Fruit fly (Drosophila melanogaster) whole organism, embryonic: ENCODE measurements around the gene COX7AL.
A peak's percentile ranks its signal among the peaks of the same experiment; 100 is the strongest.

Experiments used
- Atf-2 ChIP-seq: fragments of 200-800 bp; sonication (Bioruptor generic); optimal IDR thresholded peaks from 2 replicates; lab custom pipeline; 2016; ENCODE audit warnings: missing biosample characterization, missing genetic modification characterization
- CG11093 ChIP-seq: fragments of 200-800 bp; sonication (Bioruptor generic); IDR thresholded peaks from 3 replicates; pipeline ENCODE4 v1.3.6; 2022; ENCODE audit warnings: missing biosample characterization, missing genetic modification characterization
- CG12299 ChIP-seq: fragments of 200-800 bp; sonication (Bioruptor generic); optimal IDR thresholded peaks from 2 replicates; lab custom pipeline; 2018; ENCODE audit warnings: missing biosample characterization, mild to moderate bottlenecking, missing genetic modification characterization
- CG1233 ChIP-seq: fragments of 200-800 bp; sonication (Bioruptor generic); optimal IDR thresholded peaks from 4 replicates; lab custom pipeline; 2018; ENCODE audit warnings: missing biosample characterization, mild to moderate bottlenecking, missing genetic modification characterization
- CG13287 ChIP-seq: fragments of 200-800 bp; sonication (Bioruptor generic); IDR thresholded peaks from 2 replicates; pipeline ENCODE4 v1.3.6; 2022; ENCODE audit warnings: missing biosample characterization, missing genetic modification characterization; ENCODE audit not compliant: partially characterized antibody
- CG1529 ChIP-seq: fragments of 200-800 bp; sonication (Bioruptor generic); optimal IDR thresholded peaks from 3 replicates; lab custom pipeline; 2018; ENCODE audit warnings: missing biosample characterization, missing genetic modification characterization
- CG15601 ChIP-seq: fragments of 200-800 bp; sonication (Bioruptor generic); optimal IDR thresholded peaks from 3 replicates; lab custom pipeline; 2019; ENCODE audit warnings: missing biosample characterization, mild to moderate bottlenecking, missing genetic modification characterization, moderate library complexity
- CG18476 ChIP-seq: fragments of 200-800 bp; sonication (Bioruptor generic); optimal IDR thresholded peaks from 2 replicates; lab custom pipeline; 2016; ENCODE audit warnings: missing biosample characterization, mild to moderate bottlenecking, missing genetic modification characterization
- CG31224 ChIP-seq: fragments of 200-800 bp; sonication (Bioruptor generic); IDR thresholded peaks from 2 replicates; pipeline ENCODE4 v1.3.6; 2022; ENCODE audit warnings: missing biosample characterization, missing genetic modification characterization
- CG33557 ChIP-seq: fragments of 200-800 bp; sonication (Bioruptor generic); optimal IDR thresholded peaks from 2 replicates; lab custom pipeline; 2019; ENCODE audit warnings: missing biosample characterization, mild to moderate bottlenecking, missing genetic modification characterization, moderate library complexity
- CG4282 ChIP-seq: fragments of 200-800 bp; sonication (Bioruptor generic); optimal IDR thresholded peaks from 2 replicates; lab custom pipeline; 2016; ENCODE audit warnings: missing biosample characterization, missing genetic modification characterization
- CG4404 ChIP-seq: fragments of 200-800 bp; sonication (Bioruptor generic); IDR thresholded peaks from 2 replicates; pipeline ENCODE4 v1.3.6; 2022; ENCODE audit warnings: missing biosample characterization, missing genetic modification characterization
- CG6791 ChIP-seq: fragments of 200-800 bp; sonication (Bioruptor generic); IDR thresholded peaks from 3 replicates; pipeline ENCODE4 v1.3.6; 2022; ENCODE audit warnings: missing biosample characterization, missing genetic modification characterization; ENCODE audit not compliant: partially characterized antibody
- CG8388 ChIP-seq: fragments of 200-800 bp; sonication (Bioruptor generic); optimal IDR thresholded peaks from 2 replicates; lab custom pipeline; 2019; ENCODE audit warnings: missing biosample characterization, mild to moderate bottlenecking, missing genetic modification characterization, moderate library complexity
- Camta ChIP-seq: fragments of 200-800 bp; sonication (Bioruptor generic); optimal IDR thresholded peaks from 2 replicates; lab custom pipeline; 2016; ENCODE audit warnings: missing biosample characterization, missing genetic modification characterization
- CkIIα-i1 ChIP-seq: fragments of 200-800 bp; sonication (Bioruptor generic); IDR thresholded peaks from 2 replicates; pipeline ENCODE4 v1.3.6; 2022; ENCODE audit warnings: missing biosample characterization, missing genetic modification characterization
- Ets65A ChIP-seq: fragments of 200-800 bp; sonication (Bioruptor generic); peaks from one replicate; lab custom pipeline; 2016; ENCODE audit warnings: missing biosample characterization, missing genetic modification characterization
- Hmr ChIP-seq: fragments of 200-800 bp; sonication (Bioruptor generic); optimal IDR thresholded peaks from 3 replicates; lab custom pipeline; 2017; ENCODE audit warnings: mild to moderate bottlenecking, missing biosample characterization, missing genetic modification reagents, missing genetic modification characterization
- Hr78 ChIP-seq, 2 experiments: fragments of 200-800 bp in 1 of 2; fragments of >200 bp in 1 of 2; sonication (Bioruptor generic) in 1 of 2; optimal IDR thresholded peaks; 2 replicates each; lab custom pipeline; 2017 to 2019; ENCODE audit warnings: missing biosample characterization in 2 of 2, missing genetic modification characterization in 2 of 2, mild to moderate bottlenecking in 1 of 2, moderate library complexity in 1 of 2
- MESR4 ChIP-seq: fragments of 200-800 bp; sonication (Bioruptor generic); optimal IDR thresholded peaks from 2 replicates; lab custom pipeline; 2018; ENCODE audit warnings: missing biosample characterization, mild to moderate bottlenecking, missing genetic modification characterization, moderate library complexity
- Med ChIP-seq: fragments of 200-800 bp; sonication (Bioruptor generic); peaks from one replicate; lab custom pipeline; 2016; ENCODE audit warnings: missing biosample characterization, missing genetic modification characterization, mild to moderate bottlenecking, inconsistent platforms, moderate library complexity
- ac ChIP-seq: fragments of 200-800 bp; sonication (Bioruptor generic); optimal IDR thresholded peaks from 3 replicates; lab custom pipeline; 2017; ENCODE audit warnings: missing biosample characterization, mild to moderate bottlenecking, missing genetic modification characterization
- ap ChIP-seq: fragments of 200-800 bp; sonication (Bioruptor generic); IDR thresholded peaks from 2 replicates; pipeline ENCODE4 v1.3.6; 2022; ENCODE audit warnings: missing biosample characterization, missing genetic modification characterization
- btn ChIP-seq: fragments of 200-800 bp; sonication (Bioruptor generic); optimal IDR thresholded peaks from 2 replicates; lab custom pipeline; 2016; ENCODE audit warnings: missing biosample characterization, missing genetic modification characterization
- caup ChIP-seq: fragments of 200-800 bp; sonication (Bioruptor generic); optimal IDR thresholded peaks from 3 replicates; lab custom pipeline; 2017; ENCODE audit warnings: missing biosample characterization, mild to moderate bottlenecking, missing genetic modification characterization, moderate library complexity; ENCODE audit not compliant: severe bottlenecking
- chn ChIP-seq: fragments of 200-800 bp; sonication (Bioruptor generic); optimal IDR thresholded peaks from 2 replicates; lab custom pipeline; 2016; ENCODE audit warnings: missing biosample characterization, missing genetic modification characterization
- croc ChIP-seq: fragments of 200-800 bp; sonication (Bioruptor generic); conservative IDR thresholded peaks from 3 replicates; pipeline ENCODE4 v1.3.6; 2022; ENCODE audit warnings: missing biosample characterization, missing genetic modification characterization
- jigr1 ChIP-seq: fragments of 200-800 bp; sonication (Bioruptor generic); IDR thresholded peaks from 3 replicates; pipeline ENCODE4 v1.3.6; 2022; ENCODE audit warnings: missing biosample characterization, missing genetic modification characterization
- onecut ChIP-seq: fragments of 200-800 bp; sonication (Bioruptor generic); IDR thresholded peaks from 2 replicates; pipeline ENCODE4 v1.3.6; 2022; ENCODE audit warnings: missing biosample characterization, missing genetic modification characterization
- pan ChIP-seq, 4 experiments: fragments of >200 bp in 3 of 4; fragments of 200-800 bp in 1 of 4; sonication (Bioruptor generic) in 1 of 4; optimal IDR thresholded peaks in 3 of 4; IDR thresholded peaks in 1 of 4; 2 replicates each; pipeline versions ENCODE4 v1.3.6 to Lab custom; 2017 to 2022; ENCODE audit warnings: missing biosample characterization in 2 of 4, missing genetic modification characterization in 2 of 4, mixed read lengths in 1 of 4
- run ChIP-seq: fragments of 200-800 bp; sonication (Bioruptor generic); optimal IDR thresholded peaks from 3 replicates; lab custom pipeline; 2018; ENCODE audit warnings: missing biosample characterization, mild to moderate bottlenecking, missing genetic modification characterization
- ssp ChIP-seq: fragments of 200-800 bp; sonication (Bioruptor generic); IDR thresholded peaks from 2 replicates; pipeline ENCODE4 v1.3.6; 2022; ENCODE audit warnings: missing biosample characterization, missing genetic modification characterization
- stwl ChIP-seq: fragments of 200-800 bp; sonication (Bioruptor generic); optimal IDR thresholded peaks from 3 replicates; lab custom pipeline; 2018; ENCODE audit warnings: missing biosample characterization, mild to moderate bottlenecking, missing genetic modification characterization, moderate library complexity
- sug ChIP-seq: fragments of 200-800 bp; optimal IDR thresholded peaks from 2 replicates; lab custom pipeline; 2019; ENCODE audit warnings: missing biosample characterization, mild to moderate bottlenecking, missing genetic modification characterization, moderate library complexity
- twi ChIP-seq: fragments of 200-800 bp; optimal IDR thresholded peaks from 2 replicates; lab custom pipeline; 2019; ENCODE audit warnings: missing biosample characterization, mild to moderate bottlenecking, missing genetic modification characterization, moderate library complexity
- wdn ChIP-seq: fragments of 200-800 bp; sonication (Bioruptor generic); IDR thresholded peaks from 2 replicates; pipeline ENCODE4 v1.3.6; 2022; ENCODE audit warnings: missing biosample characterization, missing genetic modification characterization
- yki ChIP-seq: fragments of >200 bp; optimal IDR thresholded peaks from 3 replicates; lab custom pipeline; 2018

The COX7AL gene

DNA sequence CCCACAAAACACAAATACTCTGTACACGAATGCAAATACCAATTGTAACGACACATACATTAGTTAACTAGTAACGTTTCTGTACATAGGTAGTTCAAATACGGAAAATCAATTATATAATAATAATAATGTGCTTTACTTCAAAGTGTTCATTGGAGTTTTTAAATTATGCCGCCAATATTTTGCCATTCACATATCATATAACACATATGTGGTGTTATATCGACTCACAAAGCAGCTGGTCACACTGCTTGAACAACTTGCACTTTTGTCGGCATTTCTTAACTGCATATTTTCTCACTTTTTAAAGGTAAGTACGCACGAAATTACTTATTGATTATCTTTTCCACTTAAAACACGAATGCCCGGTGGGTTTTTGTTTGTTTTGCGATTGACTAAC is 705 bp downstream of the COX7AL start, which contains the start of gene DppIII (continued):
- TF ChIP-seq CG6791 (GFP tag; lab: Robert Waterston, UW) (no peak; the same call in 2 of the 3 replicates), Atf-2 (GFP tag; lab: Kevin White, UChicago) (no peak), yki (lab: Kevin White, UChicago) (no peak), chn (GFP tag; lab: Kevin White, UChicago) (no peak), CG31224 (GFP tag; lab: Robert Waterston, UW) (no peak), caup (GFP tag; lab: Kevin White, UChicago) (no peak)

- peak; percentile 23 for TF ChIP-seq stwl
- no peak for TF ChIP-seq CG33557 (GFP tag; lab: Kevin White, UChicago)
- no peak for TF ChIP-seq Camta (GFP tag; lab: Kevin White, UChicago)
- no peak for TF ChIP-seq jigr1 (GFP tag; lab: Robert Waterston, UW)
- no peak for TF ChIP-seq CG18476 (GFP tag; lab: Kevin White, UChicago)
- TF ChIP-seq CG12299 (tag; lab: Kevin White, UChicago): no peak
- TF ChIP-seq CG4282 (GFP tag; lab: Kevin White, UChicago): no peak
- TF ChIP-seq wdn (GFP tag; lab: Robert Waterston, UW): no peak
Observed at dm6 chr3R:8347279-8347678, 3.8 kb downstream of the COX7AL start, which contains the start of gene CG7352. TSS of gene CG7352 (plus strand) at chr3R:8347579.

DNA sequence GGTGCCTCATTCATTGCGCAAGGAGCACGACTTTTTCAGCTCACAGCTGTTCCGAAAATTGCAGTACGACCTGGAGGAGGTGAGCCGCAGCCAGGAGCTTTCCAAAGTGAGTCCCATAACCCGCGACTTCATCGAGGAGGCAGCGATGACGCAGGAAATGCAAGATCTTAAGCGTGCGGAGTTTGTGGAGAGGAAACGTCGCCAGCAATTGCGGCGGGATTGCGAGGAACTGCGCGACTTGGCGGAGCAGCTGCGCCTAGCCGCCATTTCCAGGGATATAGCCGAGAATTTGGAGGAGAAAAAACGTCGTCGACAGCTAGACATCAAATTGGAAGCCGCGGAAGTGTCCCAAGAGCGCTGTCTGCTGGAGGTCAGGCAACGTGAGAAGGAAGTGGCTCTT is 4.4 kb downstream of the COX7AL start:
- TF ChIP-seq CG15601 (tag; lab: Kevin White, UChicago) (no peak), sug (tag; lab: Kevin White, UChicago) (no peak), CkIIα-i1 (GFP tag; lab: Robert Waterston, UW) (no peak), onecut (GFP tag; lab: Robert Waterston, UW) (no peak), CG11093 (GFP tag; lab: Robert Waterston, UW) (no peak), Ets65A (GFP tag; lab: Kevin White, UChicago) (peak; percentile 88), CG1529 (GFP tag; lab: Kevin White, UChicago) (no peak), CG8388 (GFP tag; lab: Kevin White, UChicago) (no peak), Med (GFP tag; lab: Kevin White, UChicago) (peak; percentile 55), CG13287 (GFP tag; lab: Robert Waterston, UW) (no peak), ssp (GFP tag; lab: Robert Waterston, UW) (no peak), btn (no peak), ac (GFP tag; lab: Kevin White, UChicago) (no peak), Hmr (GFP tag; lab: Kevin White, UChicago) (no peak), ap (no peak), run (tag; lab: Kevin White, UChicago) (no peak), MESR4 (GFP tag; lab: Kevin White, UChicago) (peak; percentile 12), twi (tag; lab: Kevin White, UChicago) (no peak), CG4404 (GFP tag; lab: Robert Waterston, UW) (no peak), CG4282 (GFP tag; lab: Kevin White, UChicago) (no peak), CG1233 (GFP tag; lab: Kevin White, UChicago) (no peak), croc (no peak), pan (optimal IDR thresholded peaks at IDR 0.05; lab: Kevin White, UChicago) (no peak), pan (GFP tag; optimal IDR thresholded peaks at IDR 0.05 in 1 of 2, IDR thresholded peaks at IDR 0.05 in 1 of 2) (no peak), Hr78 (GFP tag; optimal IDR thresholded peaks at IDR 0.05; lab: Kevin White, UChicago) (no peak)
